Worm (Caenorhabditis elegans) whole organism, L3 larva: Measurements from ENCODE around the gene F32D8.15.

Source experiments
- R02D3.7 ChIP-seq: fragments of 150-350 bp; optimal IDR thresholded peaks from 2 replicates; lab custom pipeline; 2014; ENCODE audit warnings: missing biosample characterization, missing genetic modification characterization
- aly-2 ChIP-seq: fragments of 150-350 bp; optimal IDR thresholded peaks from 2 replicates; lab custom pipeline; 2014; ENCODE audit warnings: missing biosample characterization, missing genetic modification characterization
- ceh-16 ChIP-seq: sonication (generic microtip); optimal IDR thresholded peaks from 2 replicates; lab custom pipeline; 2017; ENCODE audit warnings: missing biosample characterization, missing genetic modification characterization
- ceh-28 ChIP-seq: fragments of 150-350 bp; optimal IDR thresholded peaks from 2 replicates; lab custom pipeline; 2014; ENCODE audit warnings: missing biosample characterization, missing genetic modification reagents, missing genetic modification characterization
- ceh-82 ChIP-seq: fragments of 150-350 bp; optimal IDR thresholded peaks from 2 replicates; lab custom pipeline; 2014; ENCODE audit warnings: missing biosample characterization, missing genetic modification characterization
- ceh-9 ChIP-seq: sonication (generic microtip); optimal IDR thresholded peaks from 2 replicates; lab custom pipeline; 2018; ENCODE audit warnings: missing biosample characterization, missing genetic modification characterization
- daf-12 ChIP-seq: fragments of 150-350 bp; optimal IDR thresholded peaks from 2 replicates; lab custom pipeline; 2014; ENCODE audit warnings: missing biosample characterization, missing genetic modification reagents, missing genetic modification characterization
- egl-27 ChIP-seq: sonication (generic microtip); optimal IDR thresholded peaks from 4 replicates; lab custom pipeline; 2017; ENCODE audit warnings: missing biosample characterization, missing genetic modification reagents, missing genetic modification characterization
- egl-5 ChIP-seq: fragments of 150-350 bp; optimal IDR thresholded peaks from 2 replicates; lab custom pipeline; 2017; ENCODE audit warnings: missing biosample characterization, missing genetic modification reagents, missing genetic modification characterization, inconsistent platforms
- elt-2 ChIP-seq: sonication (generic microtip); optimal IDR thresholded peaks from 2 replicates; lab custom pipeline; 2016; ENCODE audit warnings: missing genetic modification reagents, mild to moderate bottlenecking, missing genetic modification characterization, missing compliant biosample characterization
- elt-3 ChIP-seq, 3 experiments: fragments of 150-350 bp in 1 of 3; sonication (generic microtip) in 2 of 3; optimal IDR thresholded peaks; 2 replicates in 2 of 3; 4 replicates in 1 of 3; lab custom pipeline; 2014 to 2017; ENCODE audit warnings: missing biosample characterization in 3 of 3, missing genetic modification characterization in 3 of 3
- eor-1 ChIP-seq, 2 experiments: fragments of 150-350 bp; optimal IDR thresholded peaks; 2 replicates each; lab custom pipeline; 2014 to 2018; ENCODE audit warnings: missing biosample characterization in 2 of 2, missing genetic modification characterization in 2 of 2
- fkh-10 ChIP-seq: sonication (generic microtip); optimal IDR thresholded peaks from 2 replicates; lab custom pipeline; 2017; ENCODE audit warnings: missing biosample characterization, missing genetic modification reagents, missing genetic modification characterization
- fos-1 ChIP-seq: fragments of 150-350 bp; optimal IDR thresholded peaks from 2 replicates; lab custom pipeline; 2014; ENCODE audit warnings: missing biosample characterization, missing genetic modification characterization
- hmg-11 ChIP-seq: sonication (generic microtip); optimal IDR thresholded peaks from 2 replicates; lab custom pipeline; 2016; ENCODE audit warnings: missing genetic modification characterization, missing compliant biosample characterization
- lin-15B ChIP-seq: fragments of 150-350 bp; optimal IDR thresholded peaks from 2 replicates; lab custom pipeline; 2014; ENCODE audit warnings: missing biosample characterization, missing genetic modification characterization
- lin-39 ChIP-seq: fragments of 150-350 bp; optimal IDR thresholded peaks from 2 replicates; lab custom pipeline; 2018; ENCODE audit warnings: missing biosample characterization, missing genetic modification reagents, missing genetic modification characterization
- lsy-12 ChIP-seq: sonication (generic microtip); optimal IDR thresholded peaks from 2 replicates; lab custom pipeline; 2016; ENCODE audit warnings: mild to moderate bottlenecking, missing genetic modification characterization, missing compliant biosample characterization
- mdl-1 ChIP-seq: fragments of 150-350 bp; optimal IDR thresholded peaks from 2 replicates; lab custom pipeline; 2014; ENCODE audit warnings: missing biosample characterization, missing genetic modification characterization
- nfya-1 ChIP-seq: sonication (generic microtip); optimal IDR thresholded peaks from 2 replicates; lab custom pipeline; 2017; ENCODE audit warnings: missing genetic modification characterization, mild to moderate bottlenecking, missing compliant biosample characterization, antibody characterized with exemption, moderate library complexity; ENCODE audit not compliant: insufficient read depth
- nhr-11 ChIP-seq: fragments of 150-350 bp; optimal IDR thresholded peaks from 2 replicates; lab custom pipeline; 2014; ENCODE audit warnings: missing biosample characterization, missing genetic modification characterization
- nhr-12 ChIP-seq: fragments of 150-350 bp; optimal IDR thresholded peaks from 2 replicates; lab custom pipeline; 2014; ENCODE audit warnings: missing biosample characterization, missing genetic modification characterization
- nhr-23 ChIP-seq: fragments of 150-350 bp; optimal IDR thresholded peaks from 2 replicates; lab custom pipeline; 2014; ENCODE audit warnings: missing biosample characterization, missing genetic modification reagents, missing genetic modification characterization
- nhr-25 ChIP-seq: sonication (generic microtip); optimal IDR thresholded peaks from 2 replicates; lab custom pipeline; 2017; ENCODE audit warnings: missing biosample characterization, missing genetic modification characterization
- nhr-28 ChIP-seq: fragments of 150-350 bp; optimal IDR thresholded peaks from 2 replicates; lab custom pipeline; 2014; ENCODE audit warnings: missing biosample characterization, missing genetic modification characterization
- nhr-43 ChIP-seq: sonication (generic microtip); optimal IDR thresholded peaks from 2 replicates; lab custom pipeline; 2016; ENCODE audit warnings: mild to moderate bottlenecking, missing genetic modification characterization, missing compliant biosample characterization; ENCODE audit not compliant: poor library complexity, severe bottlenecking
- nhr-67 ChIP-seq: fragments of 150-350 bp; optimal IDR thresholded peaks from 2 replicates; lab custom pipeline; 2014; ENCODE audit warnings: missing biosample characterization, missing genetic modification characterization
- nhr-76 ChIP-seq: fragments of 150-350 bp; sonication (generic microtip); optimal IDR thresholded peaks from 5 replicates; lab custom pipeline; 2014; ENCODE audit warnings: missing biosample characterization, missing genetic modification characterization
- nhr-77 ChIP-seq: fragments of 150-350 bp; optimal IDR thresholded peaks from 2 replicates; lab custom pipeline; 2014; ENCODE audit warnings: missing biosample characterization, missing genetic modification characterization
- pqm-1 ChIP-seq: fragments of 150-350 bp; optimal IDR thresholded peaks from 2 replicates; lab custom pipeline; 2017; ENCODE audit warnings: missing biosample characterization, missing genetic modification characterization, inconsistent platforms
- skn-1 ChIP-seq: fragments of 150-350 bp; optimal IDR thresholded peaks from 2 replicates; lab custom pipeline; 2014; ENCODE audit warnings: missing biosample characterization, missing genetic modification characterization
- snpc-4 ChIP-seq: fragments of 150-350 bp; optimal IDR thresholded peaks from 2 replicates; lab custom pipeline; 2014; ENCODE audit warnings: missing biosample characterization, missing genetic modification characterization
- unc-39 ChIP-seq: sonication (generic microtip); optimal IDR thresholded peaks from 4 replicates; lab custom pipeline; 2017; ENCODE audit warnings: missing biosample characterization, missing genetic modification characterization
- zag-1 ChIP-seq: fragments of 150-350 bp; optimal IDR thresholded peaks from 2 replicates; lab custom pipeline; 2014; ENCODE audit warnings: missing biosample characterization, missing genetic modification characterization
- ztf-11 ChIP-seq: fragments of 150-350 bp; optimal IDR thresholded peaks from 2 replicates; lab custom pipeline; 2014; ENCODE audit warnings: missing biosample characterization, missing genetic modification characterization
- ztf-4 ChIP-seq: fragments of 150-350 bp; optimal IDR thresholded peaks from 2 replicates; lab custom pipeline; 2014; ENCODE audit warnings: missing biosample characterization, missing genetic modification characterization

The F32D8.15 gene

ce11 chrV:10894601-10895000 is 9.2 kb upstream of the F32D8.15 start, which contains the start of the genes F32D8.14 and F32D8.5 (continued):
- no peak for TF ChIP-seq fkh-10 (GFP tag; lab: Kevin White, UChicago)
- no peak for TF ChIP-seq nhr-77 (tag; lab: Kevin White, UChicago)
- TF ChIP-seq lin-15B (tag; lab: Kevin White, UChicago) = peak; percentile 92
- peak; percentile 53 for TF ChIP-seq ztf-4 (tag; lab: Kevin White, UChicago)
- no peak for TF ChIP-seq ceh-16 (tag; lab: Kevin White, UChicago)
- TF ChIP-seq ztf-11 = no peak
- no peak for TF ChIP-seq egl-27 (tag; lab: Kevin White, UChicago)
- no peak for TF ChIP-seq daf-12 (tag; lab: Kevin White, UChicago)
- no peak for TF ChIP-seq nhr-11 (tag; lab: Kevin White, UChicago)
- TF ChIP-seq nhr-12 (tag; lab: Kevin White, UChicago) = no peak
- peak; percentile 53 for TF ChIP-seq hmg-11 (tag; lab: Kevin White, UChicago)
- peak; percentile 51 for TF ChIP-seq ceh-28 (tag; lab: Kevin White, UChicago)
- no peak for TF ChIP-seq eor-1 (tag; optimal IDR thresholded peaks at IDR 0.05; lab: Kevin White, UChicago)
- peak; percentile 50 for TF ChIP-seq skn-1 (tag; lab: Kevin White, UChicago)
- peak; percentile 88 for TF ChIP-seq snpc-4
- no peak for TF ChIP-seq fos-1 (tag; lab: Kevin White, UChicago)
- TF ChIP-seq pqm-1 = peak; percentile 40
- TF ChIP-seq nhr-25 (tag; lab: Kevin White, UChicago) = peak; percentile 88
- no peak for TF ChIP-seq unc-39 (tag; lab: Kevin White, UChicago)
- TF ChIP-seq ceh-9 (tag; lab: Kevin White, UChicago) = no peak

ce11 chrV:10896295-10896694 is 7.6 kb upstream of the F32D8.15 start, which contains the start of gene F32D8.13:
Gene F32D8.13, minus strand, starts transcription at chrV:10896543.
- TF ChIP-seq nhr-43 (tag; lab: Kevin White, UChicago) (peak; percentile 5), unc-39 (tag; lab: Kevin White, UChicago) (no peak), mdl-1 (tag; lab: Kevin White, UChicago) (no peak), nhr-23 (tag; lab: Kevin White, UChicago) (peak; percentile 18)

- TF ChIP-seq nhr-28 (tag; lab: Kevin White, UChicago) (no peak), fos-1 (tag; lab: Kevin White, UChicago) (no peak), unc-39 (tag; lab: Kevin White, UChicago) (no peak), elt-3 (tag; optimal IDR thresholded peaks at IDR 0.05; lab: Kevin White, UChicago) (no peak), zag-1 (no peak), mdl-1 (tag; lab: Kevin White, UChicago) (no peak), nfya-1 (tag; lab: Kevin White, UChicago) (no peak), fkh-10 (GFP tag; lab: Kevin White, UChicago) (no peak), ceh-28 (tag; lab: Kevin White, UChicago) (no peak), nhr-25 (tag; lab: Kevin White, UChicago) (no peak), lin-39 (no peak), ztf-4 (tag; lab: Kevin White, UChicago) (no peak), nhr-11 (tag; lab: Kevin White, UChicago) (no peak), nhr-77 (tag; lab: Kevin White, UChicago) (no peak), egl-5 (tag; lab: Kevin White, UChicago) (no peak), lin-15B (tag; lab: Kevin White, UChicago) (no peak), ceh-16 (tag; lab: Kevin White, UChicago) (no peak), R02D3.7 (tag; lab: Kevin White, UChicago) (no peak), nhr-67 (no peak), snpc-4 (no peak)
Measured at ce11 chrV:10896706-10897105, 7.1 kb upstream of the F32D8.15 start.

ce11 chrV:10897106-10897171 is 6.9 kb upstream of the F32D8.15 start, which contains the start of gene sec-61.G:
Gene sec-61.G, minus strand, starts transcription at chrV:10897143.
- no peak for TF ChIP-seq ceh-82 (tag; lab: Kevin White, UChicago)
- TF ChIP-seq lsy-12 = no peak
- TF ChIP-seq unc-39 (tag; lab: Kevin White, UChicago) = no peak
- TF ChIP-seq mdl-1 (tag; lab: Kevin White, UChicago) = no peak
- no peak for TF ChIP-seq nhr-23 (tag; lab: Kevin White, UChicago)
- no peak for TF ChIP-seq egl-27 (tag; lab: Kevin White, UChicago)
- no peak for TF ChIP-seq aly-2 (tag; lab: Kevin White, UChicago)
- no peak for TF ChIP-seq ztf-11
- no peak for TF ChIP-seq nhr-76 (tag; lab: Kevin White, UChicago)
- no peak for TF ChIP-seq eor-1 (tag; optimal IDR thresholded peaks at IDR 0.05; lab: Kevin White, UChicago)
- no peak for TF ChIP-seq fos-1 (tag; lab: Kevin White, UChicago)
- TF ChIP-seq elt-2 = no peak
- TF ChIP-seq daf-12 (tag; lab: Kevin White, UChicago) = no peak
- no peak for TF ChIP-seq nhr-43 (tag; lab: Kevin White, UChicago)
- no peak for TF ChIP-seq lin-39
- no peak for TF ChIP-seq ztf-4 (tag; lab: Kevin White, UChicago)
- TF ChIP-seq, all 47 proteins: peak for 0
